Worm (Caenorhabditis elegans) whole organism, L4/young adult: ENCODE measurements around the gene srxa-6.
A peak's percentile ranks its signal among the peaks of the same experiment; 100 is the strongest.

Source experiments
- dao-5 ChIP-seq: sonication (generic microtip); optimal IDR thresholded peaks from 2 replicates; lab custom pipeline; 2016; ENCODE audit warnings: missing genotype, missing genetic modification characterization, moderate library complexity, missing compliant biosample characterization
- him-1 ChIP-seq: sonication (generic microtip); optimal IDR thresholded peaks from 2 replicates; lab custom pipeline; 2016; ENCODE audit warnings: missing genotype, missing genetic modification reagents, missing genetic modification characterization, missing compliant biosample characterization

DNA sequence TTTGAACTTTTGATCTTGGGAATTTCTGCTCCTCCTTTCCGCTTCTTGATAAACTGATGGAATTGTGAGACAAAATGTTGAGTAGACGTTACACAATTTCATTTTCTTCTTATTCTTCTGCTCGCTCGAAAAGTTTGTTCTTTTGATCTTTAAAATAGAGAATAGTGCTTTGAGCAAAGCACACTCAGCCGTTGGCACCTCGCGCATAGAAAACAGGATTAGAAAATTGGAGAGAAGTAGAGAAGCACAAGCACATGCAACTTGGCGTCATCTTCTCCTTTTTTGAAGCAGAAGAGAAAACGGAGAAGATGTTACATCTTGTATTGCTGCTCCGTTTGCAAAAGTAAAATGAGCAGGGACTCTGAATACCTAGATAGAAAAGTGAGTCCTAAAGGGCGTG is 47.4 kb downstream of the srxa-6 start:
- peak; percentile 88 for TF ChIP-seq him-1 (tag; lab: Kevin White, UChicago)
- no peak for TF ChIP-seq dao-5 (tag; lab: Kevin White, UChicago)
